Fruit fly (Drosophila melanogaster) whole organism, embryonic: ENCODE results near the gene Tsp5D.

ENCODE experiments used
- B-H1 ChIP-seq: fragments of 200-800 bp; sonication (Bioruptor generic); IDR thresholded peaks from 3 replicates; pipeline ENCODE4 v1.3.6; 2022; ENCODE audit warnings: missing biosample characterization, missing genetic modification characterization
- CG11695 ChIP-seq: fragments of 200-800 bp; sonication (Bioruptor generic); IDR thresholded peaks from 3 replicates; pipeline ENCODE4 v1.3.6; 2022; ENCODE audit warnings: missing biosample characterization, missing genetic modification characterization
- CG11723 ChIP-seq: fragments of 200-800 bp; sonication (Bioruptor generic); optimal IDR thresholded peaks from 2 replicates; lab custom pipeline; 2017; ENCODE audit warnings: missing biosample characterization, mild to moderate bottlenecking, missing genetic modification characterization
- CG12219 ChIP-seq: fragments of 200-800 bp; sonication (Bioruptor generic); optimal IDR thresholded peaks from 3 replicates; lab custom pipeline; 2018; ENCODE audit warnings: missing biosample characterization, mild to moderate bottlenecking, missing genetic modification characterization
- CG12236 ChIP-seq: fragments of 200-800 bp; sonication (Bioruptor generic); optimal IDR thresholded peaks from 2 replicates; lab custom pipeline; 2016; ENCODE audit warnings: missing biosample characterization, missing genetic modification characterization
- CG12299 ChIP-seq: fragments of 200-800 bp; sonication (Bioruptor generic); optimal IDR thresholded peaks from 2 replicates; lab custom pipeline; 2018; ENCODE audit warnings: missing biosample characterization, mild to moderate bottlenecking, missing genetic modification characterization
- CG14965 ChIP-seq: fragments of 200-800 bp; sonication (Bioruptor generic); optimal IDR thresholded peaks from 2 replicates; lab custom pipeline; 2016; ENCODE audit warnings: missing biosample characterization, missing genetic modification characterization, borderline replicate concordance
- CG15011 ChIP-seq: fragments of 200-800 bp; sonication (Bioruptor generic); optimal IDR thresholded peaks from 3 replicates; lab custom pipeline; 2018; ENCODE audit warnings: missing biosample characterization, mild to moderate bottlenecking, missing genetic modification characterization
- CG15269 ChIP-seq: fragments of 200-800 bp; sonication (Bioruptor generic); optimal IDR thresholded peaks from 2 replicates; lab custom pipeline; 2018; ENCODE audit warnings: missing biosample characterization, mild to moderate bottlenecking, missing genetic modification characterization, moderate library complexity
- CG1602 ChIP-seq: fragments of 200-800 bp; sonication (Bioruptor generic); optimal IDR thresholded peaks from 3 replicates; lab custom pipeline; 2016; ENCODE audit warnings: missing biosample characterization, missing genetic modification characterization
- CG18476 ChIP-seq: fragments of 200-800 bp; sonication (Bioruptor generic); optimal IDR thresholded peaks from 2 replicates; lab custom pipeline; 2016; ENCODE audit warnings: missing biosample characterization, mild to moderate bottlenecking, missing genetic modification characterization
- CG2120 ChIP-seq: fragments of 200-800 bp; sonication (Bioruptor generic); optimal IDR thresholded peaks from 3 replicates; lab custom pipeline; 2016; ENCODE audit warnings: missing biosample characterization, missing genetic modification characterization
- CG2889 ChIP-seq: fragments of 200-800 bp; sonication (Bioruptor generic); IDR thresholded peaks from 3 replicates; pipeline ENCODE4 v1.3.6; 2022; ENCODE audit warnings: missing biosample characterization, missing genetic modification characterization
- CG34224 ChIP-seq: fragments of 200-800 bp; sonication (Bioruptor generic); IDR thresholded peaks from 3 replicates; pipeline ENCODE4 v1.3.6; 2022; ENCODE audit warnings: missing biosample characterization, missing genetic modification characterization; ENCODE audit not compliant: partially characterized antibody
- CG4328 ChIP-seq: fragments of 200-800 bp; sonication (Bioruptor generic); optimal IDR thresholded peaks from 3 replicates; lab custom pipeline; 2017; ENCODE audit warnings: missing biosample characterization, missing genetic modification reagents, missing genetic modification characterization
- CG4424 ChIP-seq: fragments of 200-800 bp; sonication (Bioruptor generic); optimal IDR thresholded peaks from 3 replicates; lab custom pipeline; 2016; ENCODE audit warnings: missing biosample characterization, missing genetic modification characterization
- CG5953 ChIP-seq: fragments of 200-800 bp; sonication (Bioruptor generic); IDR thresholded peaks from 2 replicates; pipeline ENCODE4 v1.3.6; 2022; ENCODE audit warnings: missing biosample characterization, missing genetic modification characterization
- CG7839 ChIP-seq: fragments of 200-800 bp; sonication (Bioruptor generic); optimal IDR thresholded peaks from 3 replicates; lab custom pipeline; 2018; ENCODE audit warnings: missing biosample characterization, mild to moderate bottlenecking, missing genetic modification characterization, moderate library complexity
- CG8478 ChIP-seq: fragments of >200 bp; optimal IDR thresholded peaks from 2 replicates; lab custom pipeline; 2018
- ERR ChIP-seq: fragments of 200-800 bp; sonication (Bioruptor generic); optimal IDR thresholded peaks from 2 replicates; lab custom pipeline; 2016; ENCODE audit warnings: missing biosample characterization, missing genetic modification characterization
- Eip74EF ChIP-seq, 2 experiments: fragments of 200-800 bp in 1 of 2; fragments of >200 bp in 1 of 2; sonication (Bioruptor generic) in 1 of 2; optimal IDR thresholded peaks; 2 replicates each; lab custom pipeline; 2017 to 2019; ENCODE audit warnings: missing biosample characterization in 2 of 2, missing genetic modification characterization in 2 of 2, mild to moderate bottlenecking in 1 of 2, moderate library complexity in 1 of 2
- Gsc ChIP-seq: fragments of 200-800 bp; sonication (Bioruptor generic); IDR thresholded peaks from 2 replicates; pipeline ENCODE4 v1.3.6; 2022; ENCODE audit warnings: missing biosample characterization, missing genetic modification characterization
- HmgD ChIP-seq: fragments of 200-800 bp; sonication (Bioruptor generic); optimal IDR thresholded peaks from 3 replicates; lab custom pipeline; 2016; ENCODE audit warnings: missing biosample characterization, missing genetic modification characterization
- Hr39 ChIP-seq: fragments of >200 bp; optimal IDR thresholded peaks from 2 replicates; lab custom pipeline; 2017
- Lim3 ChIP-seq: fragments of 200-800 bp; sonication (Bioruptor generic); IDR thresholded peaks from 2 replicates; pipeline ENCODE4 v1.3.6; 2022; ENCODE audit warnings: missing biosample characterization, missing genetic modification characterization
- MESR4 ChIP-seq: fragments of 200-800 bp; sonication (Bioruptor generic); optimal IDR thresholded peaks from 2 replicates; lab custom pipeline; 2018; ENCODE audit warnings: missing biosample characterization, mild to moderate bottlenecking, missing genetic modification characterization, moderate library complexity
- MTF-1 ChIP-seq: fragments of 200-800 bp; sonication (Bioruptor generic); optimal IDR thresholded peaks from 2 replicates; lab custom pipeline; 2018; ENCODE audit warnings: missing biosample characterization, mild to moderate bottlenecking, missing genetic modification characterization, borderline replicate concordance
- Mes4 ChIP-seq: fragments of 200-800 bp; sonication (Bioruptor generic); optimal IDR thresholded peaks from 2 replicates; lab custom pipeline; 2016; ENCODE audit warnings: missing biosample characterization, missing genetic modification characterization
- Mrtf ChIP-seq: fragments of 200-800 bp; sonication (Bioruptor generic); IDR thresholded peaks from 3 replicates; pipeline ENCODE4 v1.3.6; 2022; ENCODE audit warnings: missing biosample characterization, missing genetic modification characterization
- NfI ChIP-seq: fragments of 200-800 bp; sonication (Bioruptor generic); optimal IDR thresholded peaks from 3 replicates; lab custom pipeline; 2018; ENCODE audit warnings: missing biosample characterization, mild to moderate bottlenecking, missing genetic modification characterization, moderate library complexity
- Ptx1 ChIP-seq: fragments of 200-800 bp; sonication (Bioruptor generic); IDR thresholded peaks from 2 replicates; pipeline ENCODE4 v1.3.6; 2022; ENCODE audit warnings: missing biosample characterization, missing genetic modification characterization
- Vsx1 ChIP-seq: fragments of 200-800 bp; sonication (Bioruptor generic); optimal IDR thresholded peaks from 2 replicates; lab custom pipeline; 2017; ENCODE audit warnings: missing biosample characterization, mild to moderate bottlenecking, missing genetic modification characterization, missing genetic modification reagents
- ab ChIP-seq: fragments of 200-800 bp; sonication (Bioruptor generic); optimal IDR thresholded peaks from 2 replicates; lab custom pipeline; 2016; ENCODE audit warnings: missing biosample characterization, missing genetic modification characterization
- al ChIP-seq: fragments of 200-800 bp; sonication (Bioruptor generic); IDR thresholded peaks from 2 replicates; pipeline ENCODE4 v1.3.6; 2022; ENCODE audit warnings: missing biosample characterization, missing genetic modification characterization
- aop ChIP-seq: fragments of 200-800 bp; sonication (Bioruptor generic); IDR thresholded peaks from 2 replicates; pipeline ENCODE4 v1.3.6; 2022; ENCODE audit warnings: missing biosample characterization, missing genetic modification characterization
- bab2 ChIP-seq: fragments of 200-800 bp; sonication (Bioruptor generic); optimal IDR thresholded peaks from 2 replicates; lab custom pipeline; 2016; ENCODE audit warnings: missing biosample characterization, missing genetic modification characterization
- br ChIP-seq: fragments of >200 bp; optimal IDR thresholded peaks from 2 replicates; lab custom pipeline; 2017
- fd64A ChIP-seq: fragments of 200-800 bp; sonication (Bioruptor generic); optimal IDR thresholded peaks from 3 replicates; lab custom pipeline; 2018; ENCODE audit warnings: missing biosample characterization, mild to moderate bottlenecking, missing genetic modification characterization
- fd96Cb ChIP-seq: fragments of 200-800 bp; sonication (Bioruptor generic); optimal IDR thresholded peaks from 2 replicates; lab custom pipeline; 2018; ENCODE audit warnings: missing biosample characterization, mild to moderate bottlenecking, missing genetic modification characterization, moderate library complexity
- grn ChIP-seq: fragments of 200-800 bp; sonication (Bioruptor generic); optimal IDR thresholded peaks from 3 replicates; lab custom pipeline; 2017; ENCODE audit warnings: missing biosample characterization, missing genetic modification characterization
- lilli ChIP-seq: fragments of 200-800 bp; sonication (Bioruptor generic); optimal IDR thresholded peaks from 3 replicates; lab custom pipeline; 2016; ENCODE audit warnings: missing biosample characterization, missing genetic modification characterization
- oc ChIP-seq: fragments of 200-800 bp; sonication (Bioruptor generic); optimal IDR thresholded peaks from 2 replicates; lab custom pipeline; 2018; ENCODE audit warnings: missing biosample characterization, mild to moderate bottlenecking, missing genetic modification characterization, moderate library complexity
- pb ChIP-seq: fragments of 200-800 bp; sonication (Bioruptor generic); optimal IDR thresholded peaks from 3 replicates; lab custom pipeline; 2016; ENCODE audit warnings: missing biosample characterization, missing genetic modification characterization
- sens ChIP-seq: fragments of 200-800 bp; sonication (Bioruptor generic); peaks from one replicate; lab custom pipeline; 2016; ENCODE audit warnings: missing biosample characterization, missing genetic modification characterization
- shn ChIP-seq: fragments of 200-800 bp; sonication (Bioruptor generic); optimal IDR thresholded peaks from 3 replicates; lab custom pipeline; 2016; ENCODE audit warnings: missing biosample characterization, missing genetic modification characterization
- tgo ChIP-seq: fragments of 200-800 bp; sonication (Bioruptor generic); IDR thresholded peaks from 3 replicates; pipeline ENCODE4 v1.3.6; 2022; ENCODE audit warnings: missing biosample characterization, missing genetic modification characterization
- twi ChIP-seq: fragments of 200-800 bp; optimal IDR thresholded peaks from 2 replicates; lab custom pipeline; 2019; ENCODE audit warnings: missing biosample characterization, mild to moderate bottlenecking, missing genetic modification characterization, moderate library complexity
- vnd ChIP-seq: fragments of 200-800 bp; sonication (Bioruptor generic); IDR thresholded peaks from 3 replicates; pipeline ENCODE4 v1.3.6; 2022; ENCODE audit warnings: missing biosample characterization, missing genetic modification characterization; ENCODE audit not compliant: partially characterized antibody
- wdn ChIP-seq: fragments of 200-800 bp; sonication (Bioruptor generic); IDR thresholded peaks from 2 replicates; pipeline ENCODE4 v1.3.6; 2022; ENCODE audit warnings: missing biosample characterization, missing genetic modification characterization
- wor ChIP-seq: fragments of 200-800 bp; sonication (Bioruptor generic); IDR thresholded peaks from 2 replicates; pipeline ENCODE4 v1.3.6; 2022; ENCODE audit warnings: missing biosample characterization, missing genetic modification characterization
- yki ChIP-seq: fragments of >200 bp; optimal IDR thresholded peaks from 3 replicates; lab custom pipeline; 2018
- z ChIP-seq: fragments of 200-800 bp; sonication (Bioruptor generic); IDR thresholded peaks from 3 replicates; pipeline ENCODE4 v1.3.6; 2022; ENCODE audit warnings: missing biosample characterization, missing genetic modification characterization
- zf30C ChIP-seq: fragments of 200-800 bp; sonication (Bioruptor generic); optimal IDR thresholded peaks from 3 replicates; lab custom pipeline; 2018; ENCODE audit warnings: missing biosample characterization, mild to moderate bottlenecking, missing genetic modification characterization
- zfh1 ChIP-seq: fragments of 200-800 bp; sonication (Bioruptor generic); IDR thresholded peaks from 3 replicates; pipeline ENCODE4 v1.3.6; 2022; ENCODE audit warnings: missing biosample characterization, missing genetic modification characterization

Gene Tsp5D

dm6 chrX:6024638-6025037, 50.0 kb downstream of the Tsp5D start (continued):
- TF ChIP-seq z = 0 out of 3 replicates have a peak, but pooled peaks have one; percentile 10
- TF ChIP-seq CG7839 = peak; percentile 62
- TF ChIP-seq lilli = no peak
- peak; percentile 24 for TF ChIP-seq CG12219
- no peak for TF ChIP-seq ab (GFP tag; lab: Kevin White, UChicago)
- TF ChIP-seq CG18476 (GFP tag; lab: Kevin White, UChicago) = peak; percentile 21
- peak; percentile 57 for TF ChIP-seq CG4424 (GFP tag; lab: Kevin White, UChicago)
- no peak for TF ChIP-seq CG12236 (GFP tag; lab: Kevin White, UChicago)
- TF ChIP-seq CG14965 = no peak
- TF ChIP-seq fd96Cb = peak; percentile 50
- TF ChIP-seq twi (tag; lab: Kevin White, UChicago) = no peak
- no peak for TF ChIP-seq CG8478 (lab: Kevin White, UChicago)
- peak; percentile 42; the same call in 1 of the 3 replicates for TF ChIP-seq tgo (GFP tag; lab: Robert Waterston, UW)
- peak; percentile 93 for TF ChIP-seq sens (GFP tag; lab: Kevin White, UChicago)
- TF ChIP-seq br (lab: Kevin White, UChicago) = no peak
- peak; percentile 70 for TF ChIP-seq zf30C
- TF ChIP-seq HmgD = no peak
- peak; percentile 46 for TF ChIP-seq Mes4
- no peak for TF ChIP-seq B-H1 (GFP tag; lab: Robert Waterston, UW)
- TF ChIP-seq CG5953 (GFP tag; lab: Robert Waterston, UW) = no peak
- TF ChIP-seq CG2889 (GFP tag; lab: Robert Waterston, UW) = no peak
- no peak for TF ChIP-seq CG2120
- TF ChIP-seq aop (GFP tag; lab: Robert Waterston, UW) = no peak
- no peak for TF ChIP-seq Eip74EF (GFP tag; optimal IDR thresholded peaks at IDR 0.05; lab: Kevin White, UChicago)
- TF ChIP-seq MTF-1 = no peak
- no peak for TF ChIP-seq MESR4 (GFP tag; lab: Kevin White, UChicago)
- no peak for TF ChIP-seq fd64A (GFP tag; lab: Kevin White, UChicago)
- TF ChIP-seq CG11695 (GFP tag; lab: Robert Waterston, UW) = no peak
- TF ChIP-seq zfh1 (GFP tag; lab: Robert Waterston, UW) = peak; percentile 80
- no peak for TF ChIP-seq Hr39 (lab: Kevin White, UChicago)
- no peak for TF ChIP-seq Vsx1 (GFP tag; lab: Kevin White, UChicago)
- no peak for TF ChIP-seq Lim3 (GFP tag; lab: Robert Waterston, UW)
- no peak for TF ChIP-seq vnd (GFP tag; lab: Robert Waterston, UW)
- TF ChIP-seq NfI (GFP tag; lab: Kevin White, UChicago) = peak; percentile 1
- TF ChIP-seq Mrtf (GFP tag; lab: Robert Waterston, UW) = 0 out of 3 replicates have a peak, but pooled peaks have one; percentile 5
- no peak for TF ChIP-seq CG4328 (GFP tag; lab: Kevin White, UChicago)
- TF ChIP-seq shn (GFP tag; lab: Kevin White, UChicago) = peak; percentile 22
- TF ChIP-seq wor (GFP tag; lab: Robert Waterston, UW) = no peak
- TF ChIP-seq CG11723 (GFP tag; lab: Kevin White, UChicago) = no peak
- TF ChIP-seq oc (tag; lab: Kevin White, UChicago) = peak; percentile 44
- no peak for TF ChIP-seq Gsc (GFP tag; lab: Robert Waterston, UW)
- TF ChIP-seq CG34224 = no peak
- peak; percentile 58 for TF ChIP-seq Ptx1 (GFP tag; lab: Robert Waterston, UW)
- TF ChIP-seq bab2 (GFP tag; lab: Kevin White, UChicago) = peak; percentile 35
- no peak for TF ChIP-seq CG15011
- peak; percentile 1 for TF ChIP-seq grn (GFP tag; lab: Kevin White, UChicago)
- TF ChIP-seq CG12299 (tag; lab: Kevin White, UChicago) = no peak
- TF ChIP-seq pb = peak; percentile 34
- no peak for TF ChIP-seq CG15269 (tag; lab: Kevin White, UChicago)
- TF ChIP-seq yki (lab: Kevin White, UChicago) = no peak
- peak; percentile 23 for TF ChIP-seq CG1602 (GFP tag; lab: Kevin White, UChicago)
- no peak for TF ChIP-seq ERR
- no peak for TF ChIP-seq wdn
- TF ChIP-seq al (GFP tag; lab: Robert Waterston, UW) = no peak
